Worm (Caenorhabditis elegans) whole organism, L2 larva: ENCODE data around the gene nep-11.

Source experiments
- C34F6.9 ChIP-seq: fragments of 150-350 bp; optimal IDR thresholded peaks from 2 replicates; lab custom pipeline; 2014; ENCODE audit warnings: missing biosample characterization, missing genetic modification characterization
- F13H6.1 ChIP-seq: sonication (generic microtip); optimal IDR thresholded peaks from 2 replicates; lab custom pipeline; 2016; ENCODE audit warnings: missing genetic modification characterization, missing compliant biosample characterization
- R02D3.7 ChIP-seq: fragments of 150-350 bp; optimal IDR thresholded peaks from 2 replicates; lab custom pipeline; 2014; ENCODE audit warnings: missing biosample characterization, missing genetic modification characterization
- Y55F3AM.14 ChIP-seq: fragments of 200-800 bp; sonication (Bioruptor generic); optimal IDR thresholded peaks from 2 replicates; lab custom pipeline; 2018; ENCODE audit warnings: mild to moderate bottlenecking, missing genetic modification characterization, missing compliant biosample characterization
- ZK546.5 ChIP-seq: sonication (generic microtip); optimal IDR thresholded peaks from 2 replicates; lab custom pipeline; 2017; ENCODE audit warnings: missing biosample characterization, missing genetic modification characterization
- aly-2 ChIP-seq: fragments of 150-350 bp; optimal IDR thresholded peaks from 2 replicates; lab custom pipeline; 2014; ENCODE audit warnings: missing biosample characterization, missing genetic modification characterization
- ama-1 ChIP-seq: fragments of 150-350 bp; optimal IDR thresholded peaks from 2 replicates; lab custom pipeline; 2018; ENCODE audit warnings: inconsistent platforms
- blmp-1 ChIP-seq: sonication (generic microtip); optimal IDR thresholded peaks from 2 replicates; lab custom pipeline; 2017; ENCODE audit warnings: missing genetic modification characterization, mild to moderate bottlenecking, missing compliant biosample characterization, antibody characterized with exemption, moderate library complexity; ENCODE audit not compliant: insufficient read depth
- ceh-16 ChIP-seq: fragments of 150-350 bp; optimal IDR thresholded peaks from 2 replicates; lab custom pipeline; 2014; ENCODE audit warnings: missing biosample characterization, missing genetic modification characterization
- ceh-82 ChIP-seq: fragments of 150-350 bp; optimal IDR thresholded peaks from 2 replicates; lab custom pipeline; 2014; ENCODE audit warnings: missing biosample characterization, missing genetic modification characterization
- crh-2 ChIP-seq: sonication (generic microtip); optimal IDR thresholded peaks from 2 replicates; lab custom pipeline; 2017; ENCODE audit warnings: missing biosample characterization, missing genetic modification characterization
- egl-27 ChIP-seq: sonication (generic microtip); optimal IDR thresholded peaks from 3 replicates; lab custom pipeline; 2017; ENCODE audit warnings: missing biosample characterization, missing genetic modification reagents, missing genetic modification characterization
- elt-3 ChIP-seq: sonication (generic microtip); optimal IDR thresholded peaks from 2 replicates; lab custom pipeline; 2017; ENCODE audit warnings: missing biosample characterization, missing genetic modification characterization
- fos-1 ChIP-seq: fragments of 150-350 bp; optimal IDR thresholded peaks from 2 replicates; lab custom pipeline; 2014; ENCODE audit warnings: missing biosample characterization, missing genetic modification characterization
- lin-13 ChIP-seq: fragments of 150-350 bp; optimal IDR thresholded peaks from 2 replicates; lab custom pipeline; 2014; ENCODE audit warnings: missing biosample characterization, missing genetic modification reagents, missing genetic modification characterization
- lin-39 ChIP-seq: fragments of 150-350 bp; optimal IDR thresholded peaks from 2 replicates; lab custom pipeline; 2014; ENCODE audit warnings: missing biosample characterization, missing genetic modification reagents, missing genetic modification characterization
- mab-5 ChIP-seq: fragments of 150-350 bp; optimal IDR thresholded peaks from 2 replicates; lab custom pipeline; 2014; ENCODE audit warnings: missing biosample characterization, missing genetic modification characterization
- mbf-1 ChIP-seq: sonication (generic microtip); optimal IDR thresholded peaks from 2 replicates; lab custom pipeline; 2017; ENCODE audit warnings: missing biosample characterization, missing genetic modification characterization
- mdl-1 ChIP-seq, 2 experiments: fragments of 150-350 bp in 1 of 2; sonication (generic microtip) in 1 of 2; optimal IDR thresholded peaks; 2 replicates each; lab custom pipeline; 2017; ENCODE audit warnings: missing biosample characterization in 2 of 2, missing genetic modification characterization in 2 of 2
- nhr-11 ChIP-seq: fragments of 150-350 bp; optimal IDR thresholded peaks from 2 replicates; lab custom pipeline; 2014; ENCODE audit warnings: missing biosample characterization, missing genetic modification characterization
- nhr-21 ChIP-seq: fragments of 150-350 bp; optimal IDR thresholded peaks from 2 replicates; lab custom pipeline; 2014; ENCODE audit warnings: missing biosample characterization, missing genetic modification characterization
- nhr-23 ChIP-seq: fragments of 150-350 bp; optimal IDR thresholded peaks from 2 replicates; lab custom pipeline; 2014; ENCODE audit warnings: missing biosample characterization, missing genetic modification reagents, missing genetic modification characterization
- nhr-237 ChIP-seq: fragments of 150-350 bp; optimal IDR thresholded peaks from 2 replicates; lab custom pipeline; 2014; ENCODE audit warnings: missing biosample characterization, missing genetic modification characterization
- nhr-25 ChIP-seq: fragments of 150-350 bp; sonication (generic microtip); optimal IDR thresholded peaks from 3 replicates; lab custom pipeline; 2014; ENCODE audit warnings: missing biosample characterization, missing genetic modification characterization
- nhr-77 ChIP-seq: fragments of 150-350 bp; optimal IDR thresholded peaks from 2 replicates; lab custom pipeline; 2014; ENCODE audit warnings: missing biosample characterization, missing genetic modification characterization
- peb-1 ChIP-seq: fragments of 150-350 bp; optimal IDR thresholded peaks from 2 replicates; lab custom pipeline; 2014; ENCODE audit warnings: missing biosample characterization, missing genetic modification characterization
- sma-3 ChIP-seq: sonication (generic microtip); optimal IDR thresholded peaks from 2 replicates; lab custom pipeline; 2016; ENCODE audit warnings: missing genetic modification reagents, missing genetic modification characterization, missing compliant biosample characterization
- sma-9 ChIP-seq, 2 experiments: fragments of 150-350 bp in 1 of 2; sonication (generic microtip) in 1 of 2; optimal IDR thresholded peaks; 2 replicates each; lab custom pipeline; 2014 to 2016; ENCODE audit warnings: missing genetic modification characterization in 2 of 2, mild to moderate bottlenecking in 1 of 2, missing biosample characterization in 1 of 2, missing compliant biosample characterization in 1 of 2, missing genetic modification reagents in 1 of 2, moderate library complexity in 1 of 2
- snpc-4 ChIP-seq: fragments of 150-350 bp; optimal IDR thresholded peaks from 2 replicates; lab custom pipeline; 2014; ENCODE audit warnings: missing biosample characterization, missing genetic modification characterization
- unc-39 ChIP-seq: fragments of 150-350 bp; optimal IDR thresholded peaks from 2 replicates; lab custom pipeline; 2014; ENCODE audit warnings: missing biosample characterization, missing genetic modification characterization
- unc-55 ChIP-seq: fragments of 150-350 bp; sonication (generic microtip); optimal IDR thresholded peaks from 3 replicates; lab custom pipeline; 2014; ENCODE audit warnings: missing biosample characterization, missing genetic modification reagents, missing genetic modification characterization
- unc-62 ChIP-seq: fragments of 150-350 bp; optimal IDR thresholded peaks from 2 replicates; lab custom pipeline; 2014; ENCODE audit warnings: missing biosample characterization, missing genetic modification reagents, missing genetic modification characterization
- zag-1 ChIP-seq: fragments of 150-350 bp; optimal IDR thresholded peaks from 2 replicates; lab custom pipeline; 2014; ENCODE audit warnings: missing biosample characterization, missing genetic modification characterization
- ztf-1 ChIP-seq: fragments of 200-800 bp; sonication (Bioruptor generic); conservative IDR thresholded peaks from 2 replicates; pipeline ENCODE4 v1.3.6; 2022; ENCODE audit warnings: missing genetic modification characterization, missing compliant biosample characterization
- ztf-11 ChIP-seq: sonication (generic microtip); optimal IDR thresholded peaks from 2 replicates; lab custom pipeline; 2017; ENCODE audit warnings: missing biosample characterization, missing genetic modification characterization
- ztf-4 ChIP-seq: fragments of 150-350 bp; optimal IDR thresholded peaks from 2 replicates; lab custom pipeline; 2014; ENCODE audit warnings: missing biosample characterization, missing genetic modification characterization

Gene nep-11

DNA sequence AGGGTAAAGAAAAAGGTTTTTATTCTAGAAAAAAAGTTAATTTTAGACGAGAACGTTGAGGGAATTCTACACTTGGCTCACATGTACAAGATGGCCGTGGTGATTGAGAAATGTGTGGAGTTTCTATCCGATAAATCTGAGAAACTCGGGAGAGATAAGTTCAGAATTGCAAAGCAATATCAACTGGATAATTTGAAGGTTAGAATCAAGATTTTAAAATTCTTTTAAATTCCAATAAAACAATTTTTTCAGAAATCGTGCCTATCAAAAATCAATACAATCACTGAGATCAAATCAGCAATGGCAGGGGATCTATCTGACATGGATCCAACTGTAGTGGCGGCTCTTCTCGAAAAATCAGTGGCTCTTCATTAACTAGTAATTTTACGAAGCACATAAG lies 47.1 kb downstream of the nep-11 start, which contains the start of gene Y49F6C.2:
Gene Y49F6C.2 (plus strand): TSS at position 301 of the 400 bp plus-strand sequence.
- TF ChIP-seq ZK546.5 (tag; lab: Kevin White, UChicago) = no peak
- TF ChIP-seq elt-3 = no peak
- no peak for TF ChIP-seq ama-1 (lab: Kevin White, UChicago)
- no peak for TF ChIP-seq crh-2 (tag; lab: Kevin White, UChicago)
- TF ChIP-seq sma-9 (GFP tag; optimal IDR thresholded peaks at IDR 0.05; lab: Kevin White, UChicago) = no peak
- no peak for TF ChIP-seq sma-9 (tag; optimal IDR thresholded peaks at IDR 0.05; lab: Kevin White, UChicago)
- no peak for TF ChIP-seq zag-1 (tag; lab: Kevin White, UChicago)
- no peak for TF ChIP-seq nhr-21
- no peak for TF ChIP-seq ztf-1 (GFP tag; lab: Robert Waterston, UW)
- no peak for TF ChIP-seq peb-1 (tag; lab: Kevin White, UChicago)
- TF ChIP-seq blmp-1 = no peak
- no peak for TF ChIP-seq unc-55 (GFP tag; lab: Kevin White, UChicago)
- no peak for TF ChIP-seq nhr-77 (tag; lab: Kevin White, UChicago)
- TF ChIP-seq unc-39 = no peak
- no peak for TF ChIP-seq nhr-11 (tag; lab: Kevin White, UChicago)
- TF ChIP-seq ceh-16 (tag; lab: Kevin White, UChicago) = no peak
- no peak for TF ChIP-seq snpc-4 (tag; lab: Kevin White, UChicago)
- no peak for TF ChIP-seq lin-13 (GFP tag; lab: Kevin White, UChicago)
- TF ChIP-seq sma-3 (GFP tag; lab: Kevin White, UChicago) = no peak
- no peak for TF ChIP-seq ceh-82 (tag; lab: Kevin White, UChicago)

DNA sequence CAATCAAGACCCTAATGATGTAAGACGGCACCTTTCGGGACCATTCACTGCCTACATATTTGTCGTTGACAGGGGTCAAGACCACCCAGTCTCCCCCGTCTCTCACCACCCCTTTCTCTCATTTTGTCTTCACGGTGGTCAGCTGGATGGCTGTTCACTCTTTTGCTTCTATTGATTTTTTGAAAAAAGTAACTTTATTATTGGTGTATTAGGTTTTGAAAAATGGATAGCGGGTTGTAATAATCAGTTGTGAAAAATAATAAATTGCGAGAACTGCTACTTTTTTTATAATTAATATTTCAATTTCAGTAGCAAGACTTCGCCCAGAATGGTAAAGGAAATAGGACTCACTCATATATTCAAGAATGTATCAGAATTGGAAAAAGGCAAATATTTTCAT lies 48.5 kb downstream of the nep-11 start, which contains the start of gene bath-9:
Gene bath-9 (plus strand): TSS at position 301 of the 400 bp plus-strand sequence.
- no peak for TF ChIP-seq ztf-4 (tag; lab: Kevin White, UChicago)
- TF ChIP-seq mab-5 (tag; lab: Kevin White, UChicago) = no peak
- no peak for TF ChIP-seq nhr-237 (tag; lab: Kevin White, UChicago)
- no peak for TF ChIP-seq fos-1 (tag; lab: Kevin White, UChicago)
- TF ChIP-seq ztf-11 = no peak
- no peak for TF ChIP-seq elt-3
- TF ChIP-seq sma-3 (GFP tag; lab: Kevin White, UChicago) = no peak
- no peak for TF ChIP-seq nhr-21
- no peak for TF ChIP-seq snpc-4 (tag; lab: Kevin White, UChicago)
- TF ChIP-seq peb-1 (tag; lab: Kevin White, UChicago) = no peak
- no peak for TF ChIP-seq mbf-1
- no peak for TF ChIP-seq nhr-77 (tag; lab: Kevin White, UChicago)
- no peak for TF ChIP-seq nhr-23 (tag; lab: Kevin White, UChicago)
- TF ChIP-seq lin-39 = no peak
- no peak for TF ChIP-seq R02D3.7 (tag; lab: Kevin White, UChicago)
- no peak for TF ChIP-seq egl-27

DNA sequence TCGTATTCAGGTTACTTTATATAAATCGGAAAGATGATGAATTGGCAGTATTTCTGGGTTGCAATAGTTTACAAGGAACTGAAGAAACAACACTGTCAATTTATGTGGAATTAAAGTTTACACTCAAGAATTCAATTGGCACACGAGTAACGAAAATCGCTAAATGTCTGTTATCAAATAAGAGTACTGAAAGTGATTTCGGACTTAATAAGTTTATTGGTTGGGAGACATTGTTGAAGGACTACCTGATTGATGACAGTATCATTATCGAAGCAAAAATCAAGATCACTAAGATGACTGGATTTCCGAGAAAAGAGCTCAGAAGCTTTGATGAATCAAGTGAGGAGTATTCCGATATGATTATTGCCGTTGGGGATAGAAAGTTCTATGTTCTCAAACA lies 50.0 kb downstream of the nep-11 start:
- TF ChIP-seq mdl-1 (tag; optimal IDR thresholded peaks at IDR 0.05; lab: Kevin White, UChicago) (no peak), nhr-21 (no peak), nhr-23 (tag; lab: Kevin White, UChicago) (no peak)

DNA sequence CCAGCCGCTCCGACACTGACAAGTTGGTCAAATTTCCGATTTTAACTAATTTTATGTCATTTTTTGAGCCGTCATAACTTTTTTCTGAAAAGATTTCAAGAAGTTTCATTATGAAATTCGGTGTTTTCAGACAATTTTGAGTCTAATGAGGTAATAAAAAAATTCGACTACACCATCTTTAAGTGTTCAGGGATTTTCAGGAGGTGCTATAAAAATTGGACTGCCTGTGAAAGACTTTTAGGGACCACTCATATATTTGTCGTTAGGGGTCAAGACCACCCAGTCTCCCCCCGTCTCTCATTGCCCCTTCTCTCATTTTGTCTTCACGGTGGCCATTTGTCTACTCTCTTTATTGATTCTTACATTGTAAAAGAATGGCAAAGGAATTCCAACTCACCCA lies 50.6 kb downstream of the nep-11 start, which contains the start of gene bath-10:
Gene bath-10 (plus strand): TSS at position 301 of the 400 bp plus-strand sequence.
- TF ChIP-seq zag-1 (tag; lab: Kevin White, UChicago) (no peak), nhr-77 (tag; lab: Kevin White, UChicago) (no peak), Y55F3AM.14 (GFP tag; lab: Kevin White, UChicago) (no peak), nhr-237 (tag; lab: Kevin White, UChicago) (no peak), nhr-25 (tag; lab: Kevin White, UChicago) (no peak), sma-9 (GFP tag; optimal IDR thresholded peaks at IDR 0.05; lab: Kevin White, UChicago) (no peak), sma-9 (tag; optimal IDR thresholded peaks at IDR 0.05; lab: Kevin White, UChicago) (no peak), ztf-11 (no peak), unc-62 (GFP tag; lab: Kevin White, UChicago) (no peak)

DNA sequence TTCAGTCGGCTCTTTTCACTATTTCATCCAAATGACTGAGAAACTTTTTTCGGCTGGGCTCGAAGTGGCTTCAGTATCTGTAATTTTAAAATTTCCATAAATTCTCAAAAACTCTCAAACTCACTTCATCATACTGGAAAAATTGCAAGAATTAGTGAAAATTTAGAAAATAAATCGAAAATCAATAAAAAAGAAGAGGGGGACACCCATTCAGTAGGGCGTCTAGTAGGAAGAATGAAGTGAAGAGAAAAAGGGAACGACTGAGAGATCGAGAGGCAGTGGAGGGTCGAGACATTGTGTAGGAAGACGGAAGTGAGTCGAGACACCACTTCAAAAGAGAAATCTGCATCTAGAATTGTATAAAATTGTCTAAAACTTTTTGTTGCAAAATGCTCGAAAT lies 51.5 kb downstream of the nep-11 start:
- TF ChIP-seq unc-39 (no peak), C34F6.9 (tag; lab: Kevin White, UChicago) (peak; percentile 2), aly-2 (tag; lab: Kevin White, UChicago) (no peak), sma-3 (GFP tag; lab: Kevin White, UChicago) (no peak), ztf-1 (GFP tag; lab: Robert Waterston, UW) (no peak), nhr-11 (tag; lab: Kevin White, UChicago) (no peak), nhr-21 (no peak), Y55F3AM.14 (GFP tag; lab: Kevin White, UChicago) (no peak), unc-55 (GFP tag; lab: Kevin White, UChicago) (peak; percentile 57), unc-62 (GFP tag; lab: Kevin White, UChicago) (no peak), F13H6.1 (no peak)
- TF ChIP-seq, all 48 proteins: peak for 2
